Fruit fly (Drosophila melanogaster) Kc167 (cell line): Measurements from ENCODE around the gene CG3546.

Experiments used
- Myc ChIP-seq: fragments of >200 bp; optimal IDR thresholded peaks from 2 replicates; lab custom pipeline; 2017; ENCODE audit warnings: missing external identifiers
- Sin3A ChIP-seq: fragments of >200 bp; optimal IDR thresholded peaks from 2 replicates; lab custom pipeline; 2018; ENCODE audit warnings: missing external identifiers
- h ChIP-seq: fragments of >200 bp; optimal IDR thresholded peaks from 3 replicates; lab custom pipeline; 2018; ENCODE audit warnings: missing external identifiers
- insv ChIP-seq: fragments of >200 bp; optimal IDR thresholded peaks from 3 replicates; lab custom pipeline; 2018; ENCODE audit warnings: missing external identifiers
- ttk ChIP-seq: sonication (Bioruptor generic); optimal IDR thresholded peaks from 2 replicates; lab custom pipeline; 2017; ENCODE audit warnings: missing external identifiers

DNA sequence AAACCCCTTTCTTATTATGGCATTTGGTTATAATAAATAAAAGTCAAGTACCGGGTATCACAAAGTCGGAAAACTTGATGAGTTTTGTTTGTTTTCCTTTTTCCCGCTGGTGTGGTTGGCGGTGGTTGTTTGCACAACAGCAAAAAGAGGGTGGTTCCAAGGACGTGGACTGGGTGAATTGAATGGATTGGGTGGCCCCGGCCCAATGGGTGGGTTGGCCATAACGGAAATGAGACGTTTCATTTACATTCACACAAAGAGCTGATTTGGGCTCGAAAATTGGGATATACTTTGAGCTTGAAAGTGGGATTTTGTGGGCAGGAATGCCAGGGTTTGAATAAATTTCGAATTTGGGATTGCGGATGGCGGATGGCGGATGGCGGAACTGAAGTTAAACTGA, 37.0 kb upstream of the CG3546 start:
- TF ChIP-seq h (no peak), ttk (no peak), Sin3A (no peak), Myc (lab: Kevin White, UChicago) (no peak), insv (lab: Kevin White, UChicago) (no peak)
